Worm (Caenorhabditis elegans) whole organism, mixed stage, embryonic: ENCODE results near the gene str-131.

Experiments
- M03D4.4 ChIP-seq: sonication (generic microtip); optimal IDR thresholded peaks from 2 replicates; lab custom pipeline; 2017; ENCODE audit warnings: mild to moderate bottlenecking, missing genetic modification characterization, missing compliant biosample characterization
- bed-3 ChIP-seq: fragments of 200-800 bp; sonication (Bioruptor generic); optimal IDR thresholded peaks from 3 replicates; lab custom pipeline; 2018; ENCODE audit warnings: mild to moderate bottlenecking, missing genetic modification characterization, moderate library complexity, missing compliant biosample characterization
- ceh-39 ChIP-seq: fragments of 150-350 bp; optimal IDR thresholded peaks from 2 replicates; lab custom pipeline; 2014; ENCODE audit warnings: missing biosample characterization, missing genetic modification characterization
- ceh-43 ChIP-seq: fragments of 200-800 bp; sonication (Bioruptor generic); optimal IDR thresholded peaks from 2 replicates; lab custom pipeline; 2018; ENCODE audit warnings: mild to moderate bottlenecking, missing genetic modification characterization, moderate library complexity, missing compliant biosample characterization
- ceh-83 ChIP-seq: fragments of 200-800 bp; sonication (Bioruptor generic); optimal IDR thresholded peaks from 2 replicates; lab custom pipeline; 2018; ENCODE audit warnings: mild to moderate bottlenecking, missing genetic modification characterization, missing compliant biosample characterization
- cnd-1 ChIP-seq: fragments of 200-800 bp; sonication (Bioruptor generic); optimal IDR thresholded peaks from 2 replicates; lab custom pipeline; 2018; ENCODE audit warnings: mild to moderate bottlenecking, missing genetic modification characterization, missing compliant biosample characterization
- drap-1 ChIP-seq: fragments of 200-800 bp; sonication (Bioruptor generic); optimal IDR thresholded peaks from 3 replicates; lab custom pipeline; 2018; ENCODE audit warnings: mild to moderate bottlenecking, missing genetic modification characterization, missing compliant biosample characterization
- elt-1 ChIP-seq: sonication (generic microtip); optimal IDR thresholded peaks from 2 replicates; lab custom pipeline; 2017; ENCODE audit warnings: missing genetic modification characterization, mild to moderate bottlenecking, missing compliant biosample characterization, antibody characterized with exemption, moderate library complexity, borderline replicate concordance; ENCODE audit not compliant: insufficient read depth
- elt-3 ChIP-seq: fragments of 150-350 bp; optimal IDR thresholded peaks from 2 replicates; lab custom pipeline; 2014; ENCODE audit warnings: missing biosample characterization, missing genetic modification characterization
- flh-1 ChIP-seq: fragments of 200-800 bp; sonication (Bioruptor generic); optimal IDR thresholded peaks from 2 replicates; lab custom pipeline; 2018; ENCODE audit warnings: mild to moderate bottlenecking, missing genetic modification characterization, moderate library complexity, missing compliant biosample characterization
- ham-2 ChIP-seq: fragments of 200-800 bp; sonication (Bioruptor generic); optimal IDR thresholded peaks from 2 replicates; lab custom pipeline; 2018; ENCODE audit warnings: mild to moderate bottlenecking, missing genetic modification characterization, missing compliant biosample characterization
- hlh-1 ChIP-seq: fragments of 150-350 bp; optimal IDR thresholded peaks from 2 replicates; lab custom pipeline; 2014; ENCODE audit warnings: missing biosample characterization, missing genetic modification reagents, missing genetic modification characterization
- lin-32 ChIP-seq: fragments of 200-800 bp; sonication (Bioruptor generic); optimal IDR thresholded peaks from 2 replicates; lab custom pipeline; 2018; ENCODE audit warnings: mild to moderate bottlenecking, missing genetic modification characterization, missing compliant biosample characterization
- mab-5 ChIP-seq: fragments of 150-350 bp; optimal IDR thresholded peaks from 2 replicates; lab custom pipeline; 2014; ENCODE audit warnings: missing biosample characterization, missing genetic modification characterization
- mep-1 ChIP-seq: fragments of 150-350 bp; optimal IDR thresholded peaks from 2 replicates; lab custom pipeline; 2017; ENCODE audit warnings: missing biosample characterization, missing genetic modification reagents, missing genetic modification characterization, inconsistent platforms
- mls-2 ChIP-seq: sonication (generic microtip); optimal IDR thresholded peaks from 2 replicates; lab custom pipeline; 2016; ENCODE audit warnings: mild to moderate bottlenecking, missing genetic modification characterization, moderate library complexity, missing compliant biosample characterization
- nhr-12 ChIP-seq: fragments of 150-350 bp; optimal IDR thresholded peaks from 2 replicates; lab custom pipeline; 2014; ENCODE audit warnings: missing biosample characterization, missing genetic modification characterization
- nhr-2 ChIP-seq: fragments of 150-350 bp; optimal IDR thresholded peaks from 2 replicates; lab custom pipeline; 2014; ENCODE audit warnings: missing biosample characterization, missing genetic modification characterization
- nhr-237 ChIP-seq: fragments of 150-350 bp; optimal IDR thresholded peaks from 2 replicates; lab custom pipeline; 2014; ENCODE audit warnings: missing biosample characterization, missing genetic modification characterization
- nhr-28 ChIP-seq: fragments of 150-350 bp; optimal IDR thresholded peaks from 2 replicates; lab custom pipeline; 2014; ENCODE audit warnings: missing biosample characterization, missing genetic modification characterization
- nhr-76 ChIP-seq: sonication (generic microtip); optimal IDR thresholded peaks from 2 replicates; lab custom pipeline; 2017; ENCODE audit warnings: missing biosample characterization, missing genetic modification characterization
- pha-4 ChIP-seq: fragments of 150-350 bp; optimal IDR thresholded peaks from 2 replicates; lab custom pipeline; 2018; ENCODE audit warnings: missing biosample characterization, missing genetic modification reagents, missing genetic modification characterization
- sem-2 ChIP-seq: fragments of 200-800 bp; sonication (Bioruptor generic); optimal IDR thresholded peaks from 2 replicates; lab custom pipeline; 2018; ENCODE audit warnings: mild to moderate bottlenecking, missing genetic modification characterization, missing compliant biosample characterization
- snpc-4 ChIP-seq: fragments of 150-350 bp; optimal IDR thresholded peaks from 2 replicates; lab custom pipeline; 2014; ENCODE audit warnings: missing biosample characterization, missing genetic modification characterization
- tbx-8 ChIP-seq: fragments of 200-800 bp; sonication (Bioruptor generic); optimal IDR thresholded peaks from 2 replicates; lab custom pipeline; 2018; ENCODE audit warnings: mild to moderate bottlenecking, missing genetic modification characterization, moderate library complexity, missing compliant biosample characterization
- unc-120 ChIP-seq: sonication (generic microtip); optimal IDR thresholded peaks from 2 replicates; lab custom pipeline; 2017; ENCODE audit warnings: missing genetic modification characterization, missing compliant biosample characterization; ENCODE audit not compliant: poor library complexity, severe bottlenecking
- unc-39 ChIP-seq: fragments of 150-350 bp; optimal IDR thresholded peaks from 2 replicates; lab custom pipeline; 2014; ENCODE audit warnings: missing biosample characterization, missing genetic modification characterization
- unc-62 ChIP-seq: fragments of 150-350 bp; optimal IDR thresholded peaks from 2 replicates; lab custom pipeline; 2014; ENCODE audit warnings: missing biosample characterization, missing genetic modification reagents, missing genetic modification characterization
- ztf-11 ChIP-seq: fragments of 150-350 bp; optimal IDR thresholded peaks from 2 replicates; lab custom pipeline; 2014; ENCODE audit warnings: missing biosample characterization, missing genetic modification characterization

str-131 gene

DNA sequence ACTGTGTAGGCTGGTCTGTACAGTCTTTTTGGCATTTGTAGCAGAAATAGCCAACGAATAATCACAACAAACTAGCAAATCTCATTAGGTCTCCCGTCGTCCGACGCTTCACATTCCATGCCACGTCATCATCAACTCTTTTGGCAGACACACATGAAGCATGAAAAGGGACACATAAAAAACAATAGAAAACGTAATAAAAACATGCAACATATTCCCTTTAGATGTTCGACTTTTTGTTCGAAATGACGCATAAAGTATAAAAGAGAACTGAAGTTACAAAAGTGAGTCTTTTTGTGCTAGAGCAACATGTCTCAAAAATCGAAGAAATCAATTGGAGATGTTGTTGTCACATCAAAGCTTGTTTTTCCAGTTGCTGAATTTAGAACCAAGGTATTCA lies 29.6 kb downstream of the str-131 start, which contains the start of gene sth-1:
Gene sth-1, plus strand, starts transcription at position 301 of the 400 bp plus-strand sequence.
- TF ChIP-seq hlh-1 (tag; lab: Kevin White, UChicago) = no peak
- no peak for TF ChIP-seq nhr-237
- no peak for TF ChIP-seq M03D4.4 (tag; lab: Kevin White, UChicago)
- TF ChIP-seq ztf-11 (tag; lab: Kevin White, UChicago) = no peak
- no peak for TF ChIP-seq cnd-1 (tag; lab: Kevin White, UChicago)
- TF ChIP-seq mab-5 (tag; lab: Kevin White, UChicago) = no peak
- no peak for TF ChIP-seq unc-39 (tag; lab: Kevin White, UChicago)
- TF ChIP-seq ceh-43 (GFP tag; lab: Kevin White, UChicago) = no peak
- no peak for TF ChIP-seq snpc-4 (tag; lab: Kevin White, UChicago)
- no peak for TF ChIP-seq elt-3 (tag; lab: Kevin White, UChicago)
- TF ChIP-seq tbx-8 (GFP tag; lab: Kevin White, UChicago) = no peak
- TF ChIP-seq ham-2 (GFP tag; lab: Kevin White, UChicago) = no peak
- no peak for TF ChIP-seq flh-1 (GFP tag; lab: Kevin White, UChicago)
- TF ChIP-seq elt-1 = no peak
- no peak for TF ChIP-seq nhr-28 (tag; lab: Kevin White, UChicago)
- no peak for TF ChIP-seq mls-2
- no peak for TF ChIP-seq unc-62
- TF ChIP-seq nhr-2 (tag; lab: Kevin White, UChicago) = no peak
- no peak for TF ChIP-seq pha-4 (tag; lab: Kevin White, UChicago)

DNA sequence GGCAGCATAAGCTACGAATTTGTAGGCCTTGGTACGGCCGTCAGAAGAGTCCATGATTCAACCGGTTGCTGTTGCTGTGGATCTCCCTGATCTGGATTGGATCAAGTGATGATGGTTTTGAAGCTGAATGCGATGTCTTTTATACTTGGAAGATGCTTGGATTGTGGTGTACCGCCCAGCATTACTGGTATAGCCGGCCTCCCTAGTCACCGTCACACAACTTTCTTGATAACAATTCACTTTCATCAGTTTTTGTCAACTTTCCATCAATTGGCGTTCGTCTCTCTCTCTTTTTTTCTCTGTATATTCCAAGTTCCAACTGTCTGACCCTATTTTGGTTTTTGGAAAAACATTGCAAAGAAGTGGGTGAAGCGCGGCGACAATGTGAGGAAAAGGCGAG lies 30.7 kb downstream of the str-131 start, which contains the start of gene col-43:
Gene col-43, minus strand, starts transcription at position 101 of the 400 bp plus-strand sequence.
- TF ChIP-seq ceh-39 (tag; lab: Kevin White, UChicago) (no peak), unc-62 (no peak), sem-2 (GFP tag; lab: Kevin White, UChicago) (no peak), tbx-8 (GFP tag; lab: Kevin White, UChicago) (no peak), M03D4.4 (tag; lab: Kevin White, UChicago) (no peak), bed-3 (GFP tag; lab: Kevin White, UChicago) (no peak), ceh-43 (GFP tag; lab: Kevin White, UChicago) (no peak), mls-2 (no peak), nhr-12 (tag; lab: Kevin White, UChicago) (no peak), unc-120 (tag; lab: Kevin White, UChicago) (no peak), mab-5 (tag; lab: Kevin White, UChicago) (no peak), nhr-2 (tag; lab: Kevin White, UChicago) (no peak), ztf-11 (tag; lab: Kevin White, UChicago) (no peak)

DNA sequence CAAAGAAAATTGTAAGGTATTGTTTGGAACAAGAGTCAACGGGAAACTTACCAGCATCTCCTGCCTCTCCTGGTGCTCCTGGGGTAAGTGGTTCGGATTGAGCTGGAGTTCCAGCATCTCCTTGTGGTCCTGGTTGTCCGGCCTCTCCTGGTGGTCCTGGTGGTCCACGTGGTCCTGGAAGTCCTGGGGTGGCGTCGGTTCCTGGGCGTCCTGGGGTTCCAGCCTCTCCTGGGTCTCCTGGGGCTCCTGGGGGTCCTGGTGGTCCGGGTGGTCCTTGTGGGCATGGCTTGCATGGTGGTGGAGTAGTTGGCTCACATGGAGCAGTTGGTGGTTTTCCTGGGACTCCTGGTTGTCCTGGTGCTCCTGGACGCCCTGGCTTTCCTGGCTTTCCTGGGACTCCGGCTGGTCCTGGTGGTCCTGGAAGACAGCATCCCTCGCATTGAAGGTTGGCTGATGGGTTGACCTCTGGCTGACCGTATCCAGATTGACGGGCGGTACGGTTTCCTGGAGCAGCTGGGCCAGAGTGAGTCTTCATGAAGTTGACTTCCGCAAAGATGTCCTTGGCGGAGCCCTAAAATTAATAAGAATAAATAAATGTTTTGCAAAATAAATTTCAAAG lies 31.3 kb downstream of the str-131 start:
- TF ChIP-seq nhr-237 (no peak), cnd-1 (tag; lab: Kevin White, UChicago) (no peak), ztf-11 (tag; lab: Kevin White, UChicago) (no peak), elt-1 (no peak), lin-32 (GFP tag; lab: Kevin White, UChicago) (no peak), tbx-8 (GFP tag; lab: Kevin White, UChicago) (no peak), unc-62 (no peak), nhr-2 (tag; lab: Kevin White, UChicago) (no peak), snpc-4 (tag; lab: Kevin White, UChicago) (no peak), ceh-83 (no peak), ceh-43 (GFP tag; lab: Kevin White, UChicago) (no peak), nhr-12 (tag; lab: Kevin White, UChicago) (no peak)

DNA sequence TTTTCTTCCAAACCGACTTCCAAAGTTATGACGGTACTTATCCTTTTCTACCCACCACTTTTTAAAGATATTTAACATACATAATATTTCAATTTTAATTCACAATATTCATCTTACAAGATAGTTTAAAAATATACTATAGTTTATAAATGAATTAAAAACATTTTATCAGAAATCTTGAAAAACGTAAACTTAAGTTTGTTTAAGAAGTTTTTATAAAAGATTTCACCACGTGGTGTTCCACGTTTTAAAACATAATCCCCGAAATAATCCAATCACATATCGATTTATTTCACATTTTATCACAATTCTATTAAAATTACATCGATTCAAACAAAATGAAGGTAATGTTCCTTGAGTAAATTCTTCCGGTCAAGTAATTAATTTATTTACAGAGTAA lies 34.8 kb downstream of the str-131 start, which contains the start of gene ZC513.3:
Gene ZC513.3, plus strand, starts transcription at position 301 of the 400 bp plus-strand sequence.
- TF ChIP-seq unc-39 (tag; lab: Kevin White, UChicago) (no peak), lin-32 (GFP tag; lab: Kevin White, UChicago) (no peak), M03D4.4 (tag; lab: Kevin White, UChicago) (no peak), unc-120 (tag; lab: Kevin White, UChicago) (no peak), mep-1 (tag; lab: Kevin White, UChicago) (no peak), drap-1 (GFP tag; lab: Kevin White, UChicago) (no peak), sem-2 (GFP tag; lab: Kevin White, UChicago) (no peak), nhr-76 (tag; lab: Kevin White, UChicago) (no peak)
